ENCODE assay signal across 5 fruit fly cellular contexts in genomic region chr2L:8697915-8698627, dm6.
TF ChIP-seq lines count a peak whose summit lies in the region.

No protein-coding gene starts in this region.

- TF ChIP-seq CTCF in whole organism, embryonic (GFP tag; optimal IDR thresholded peaks at IDR 0.05; lab: Kevin White, UChicago): no peak

TF ChIP-seq in whole organism, adult, 20 proteins besides CTCF, POLR2A, EP300 and RAD21 (continues in another document):
- TF ChIP-seq Clk (GFP tag; optimal IDR thresholded peaks at IDR 0.05; lab: Kevin White, UChicago) (no peak), pad (GFP tag; optimal IDR thresholded peaks at IDR 0.05; lab: Kevin White, UChicago) (peak; percentile 18), Mnt (GFP tag; optimal IDR thresholded peaks at IDR 0.05; lab: Kevin White, UChicago) (peak; percentile 13), CG11617 (GFP tag; optimal IDR thresholded peaks at IDR 0.05; lab: Kevin White, UChicago) (no peak), kay (GFP tag; lab: Kevin White, UChicago; ENCODE audit: borderline replicate concordance) (peak; percentile 53), toe (GFP tag; optimal IDR thresholded peaks at IDR 0.05; lab: Kevin White, UChicago) (no peak), Crg-1 (GFP tag; optimal IDR thresholded peaks at IDR 0.05; lab: Kevin White, UChicago) (no peak), cnc (optimal IDR thresholded peaks at IDR 0.05; lab: Kevin White, UChicago) (peak; percentile 12 to 78), CG7101 (tag; optimal IDR thresholded peaks at IDR 0.05; lab: Kevin White, UChicago) (no peak), CG5204 (GFP tag; optimal IDR thresholded peaks at IDR 0.05; lab: Kevin White, UChicago) (no peak), bab1 (GFP tag; optimal IDR thresholded peaks at IDR 0.05; lab: Kevin White, UChicago) (no peak), Hr96 (GFP tag; optimal IDR thresholded peaks at IDR 0.05; lab: Kevin White, UChicago) (peak; percentile 28), cic (GFP tag; optimal IDR thresholded peaks at IDR 0.05; lab: Kevin White, UChicago) (peak; percentile 74), CG14711 (tag; optimal IDR thresholded peaks at IDR 0.05; lab: Kevin White, UChicago) (peak; percentile 9), CG1620 (GFP tag; optimal IDR thresholded peaks at IDR 0.05; lab: Kevin White, UChicago) (no peak), CG7045 (GFP tag; optimal IDR thresholded peaks at IDR 0.05; lab: Kevin White, UChicago) (peak; percentile 46), CG12768 (GFP tag; optimal IDR thresholded peaks at IDR 0.05; lab: Kevin White, UChicago) (peak; percentile 9), CG33017 (tag; optimal IDR thresholded peaks at IDR 0.05; lab: Kevin White, UChicago) (peak; percentile 29)

TF ChIP-seq in whole organism, embryonic, 481 proteins besides CTCF, POLR2A, EP300 and RAD21 (continues in another document):
- TF ChIP-seq Hmr (GFP tag; optimal IDR thresholded peaks at IDR 0.05; lab: Kevin White, UChicago) (peak; percentile 37), rib (GFP tag; IDR thresholded peaks at IDR 0.05; lab: Robert Waterston, UW) (no peak), Usf (GFP tag; optimal IDR thresholded peaks at IDR 0.05; lab: Kevin White, UChicago) (no peak), Hr51 (GFP tag; optimal IDR thresholded peaks at IDR 0.05; lab: Kevin White, UChicago) (no peak), kay (GFP tag; optimal IDR thresholded peaks at IDR 0.05; lab: Kevin White, UChicago) (no peak), CG7357 (GFP tag; IDR thresholded peaks at IDR 0.05; lab: Robert Waterston, UW) (no peak), MBD-R2 (GFP tag; IDR thresholded peaks at IDR 0.05; lab: Robert Waterston, UW) (no peak), tap (tag; optimal IDR thresholded peaks at IDR 0.05; lab: Kevin White, UChicago) (no peak), crc (GFP tag; optimal IDR thresholded peaks at IDR 0.05; lab: Kevin White, UChicago) (no peak), gem (tag; optimal IDR thresholded peaks at IDR 0.05; lab: Kevin White, UChicago) (peak; percentile 29), grau (tag; optimal IDR thresholded peaks at IDR 0.05; lab: Kevin White, UChicago) (peak; percentile 16), dm (GFP tag; optimal IDR thresholded peaks at IDR 0.05; lab: Kevin White, UChicago) (no peak), CG10654 (GFP tag; optimal IDR thresholded peaks at IDR 0.05; lab: Kevin White, UChicago) (no peak), CG7987 (GFP tag; optimal IDR thresholded peaks at IDR 0.05; lab: Kevin White, UChicago) (peak; percentile 10), ewg (GFP tag; optimal IDR thresholded peaks at IDR 0.05; lab: Kevin White, UChicago) (no peak), Stat92E (GFP tag; optimal IDR thresholded peaks at IDR 0.05; lab: Kevin White, UChicago) (no peak), jumu (GFP tag; optimal IDR thresholded peaks at IDR 0.05; lab: Kevin White, UChicago) (no peak), Pdp1 (GFP tag; optimal IDR thresholded peaks at IDR 0.05; lab: Kevin White, UChicago) (no peak), CG13424 (tag; optimal IDR thresholded peaks at IDR 0.05; lab: Kevin White, UChicago) (no peak), sisA (GFP tag; IDR thresholded peaks at IDR 0.05; lab: Robert Waterston, UW) (no peak)

TF ChIP-seq in whole organism, prepupa, 60 proteins besides CTCF, POLR2A, EP300 and RAD21:
- TF ChIP-seq CG9139 (GFP tag; optimal IDR thresholded peaks at IDR 0.05; lab: Kevin White, UChicago): no peak
- peak; percentile 79 for TF ChIP-seq vri (GFP tag; optimal IDR thresholded peaks at IDR 0.05; lab: Kevin White, UChicago)
- no peak for TF ChIP-seq CG8632 (GFP tag; optimal IDR thresholded peaks at IDR 0.05; lab: Kevin White, UChicago)
- no peak for TF ChIP-seq CG3032 (tag; optimal IDR thresholded peaks at IDR 0.05; lab: Kevin White, UChicago)
- TF ChIP-seq CG34406 (GFP tag; optimal IDR thresholded peaks at IDR 0.05; lab: Kevin White, UChicago): no peak
- TF ChIP-seq svp (GFP tag; lab: Kevin White, UChicago): peak; percentile 74
- TF ChIP-seq CG8319 (GFP tag; optimal IDR thresholded peaks at IDR 0.05; lab: Kevin White, UChicago): no peak
- no peak for TF ChIP-seq CG16779 (tag; optimal IDR thresholded peaks at IDR 0.05; lab: Kevin White, UChicago)
- no peak for TF ChIP-seq CG32006 (GFP tag; optimal IDR thresholded peaks at IDR 0.05; lab: Kevin White, UChicago)
- no peak for TF ChIP-seq Eip93F (GFP tag; optimal IDR thresholded peaks at IDR 0.05; lab: Kevin White, UChicago)
- TF ChIP-seq fkh (GFP tag; optimal IDR thresholded peaks at IDR 0.05; lab: Kevin White, UChicago): peak; percentile 28

TF ChIP-seq in whole organism, pupa, 21 proteins besides CTCF, POLR2A, EP300 and RAD21:
- TF ChIP-seq CG32121 (GFP tag; IDR thresholded peaks at IDR 0.05; lab: Robert Waterston, UW) (no peak), Ets98B (GFP tag; IDR thresholded peaks at IDR 0.05; lab: Robert Waterston, UW) (no peak), CG12605 (GFP tag; IDR thresholded peaks at IDR 0.05; lab: Robert Waterston, UW) (no peak), CG9948 (tag; optimal IDR thresholded peaks at IDR 0.05; lab: Kevin White, UChicago) (no peak), fd96Ca (GFP tag; IDR thresholded peaks at IDR 0.05; lab: Robert Waterston, UW) (0 out of 3 replicates have a peak, but pooled peaks have one; percentile 30)

TF ChIP-seq in whole organism, wandering third instar larva, 38 proteins besides CTCF, POLR2A, EP300 and RAD21:
- TF ChIP-seq ey (GFP tag; optimal IDR thresholded peaks at IDR 0.05; lab: Kevin White, UChicago) (peak; percentile 6), h (GFP tag; optimal IDR thresholded peaks at IDR 0.05; lab: Kevin White, UChicago) (peak; percentile 18), woc (GFP tag; optimal IDR thresholded peaks at IDR 0.05; lab: Kevin White, UChicago) (no peak), fru (GFP tag; optimal IDR thresholded peaks at IDR 0.05; lab: Kevin White, UChicago) (no peak), jim (GFP tag; optimal IDR thresholded peaks at IDR 0.05; lab: Kevin White, UChicago) (no peak), br (GFP tag; optimal IDR thresholded peaks at IDR 0.05; lab: Kevin White, UChicago) (peak; percentile 65), psq (GFP tag; optimal IDR thresholded peaks at IDR 0.05; lab: Kevin White, UChicago) (peak; percentile 12), sv (GFP tag; optimal IDR thresholded peaks at IDR 0.05; lab: Kevin White, UChicago) (no peak), Rel (GFP tag; optimal IDR thresholded peaks at IDR 0.05; lab: Kevin White, UChicago) (no peak), Rel (tag; optimal IDR thresholded peaks at IDR 0.05; lab: Kevin White, UChicago) (peak; percentile 46), foxo (GFP tag; optimal IDR thresholded peaks at IDR 0.05; lab: Kevin White, UChicago) (peak in 1 of 2 experiments; percentile 37), Sp1 (GFP tag; optimal IDR thresholded peaks at IDR 0.05; lab: Kevin White, UChicago) (peak; percentile 37)
